Worm (Caenorhabditis elegans) whole organism, L1 larva: ENCODE measurements around the gene col-185.
A peak's percentile ranks its signal among the peaks of the same experiment; 100 is the strongest.

Source experiments
- C16A3.4 ChIP-seq: fragments of 150-350 bp; optimal IDR thresholded peaks from 2 replicates; lab custom pipeline; 2014; ENCODE audit warnings: missing biosample characterization, missing genetic modification characterization
- F16B12.6 ChIP-seq: fragments of 150-350 bp; optimal IDR thresholded peaks from 2 replicates; lab custom pipeline; 2014; ENCODE audit warnings: missing biosample characterization, missing genetic modification characterization
- Y116A8C.19 ChIP-seq: sonication (generic microtip); optimal IDR thresholded peaks from 2 replicates; lab custom pipeline; 2016; ENCODE audit warnings: missing compliant biosample characterization, missing genetic modification characterization, borderline replicate concordance
- aly-2 ChIP-seq: fragments of 150-350 bp; optimal IDR thresholded peaks from 2 replicates; lab custom pipeline; 2014; ENCODE audit warnings: missing biosample characterization, missing genetic modification characterization
- ama-1 ChIP-seq: fragments of 150-350 bp; optimal IDR thresholded peaks from 2 replicates; lab custom pipeline; 2014
- blmp-1 ChIP-seq: fragments of 150-350 bp; optimal IDR thresholded peaks from 2 replicates; lab custom pipeline; 2014; ENCODE audit warnings: missing biosample characterization, missing genetic modification characterization
- ceh-8 ChIP-seq: fragments of 200-800 bp; sonication (Bioruptor generic); optimal IDR thresholded peaks from 2 replicates; lab custom pipeline; 2018; ENCODE audit warnings: mild to moderate bottlenecking, missing genetic modification characterization, moderate library complexity, missing compliant biosample characterization
- ceh-82 ChIP-seq, 3 experiments: fragments of 150-350 bp in 1 of 3; sonication (generic microtip) in 2 of 3; optimal IDR thresholded peaks; 2 replicates each; lab custom pipeline; 2014 to 2017; ENCODE audit warnings: missing biosample characterization in 3 of 3, missing genetic modification characterization in 3 of 3
- ceh-88 ChIP-seq: fragments of 200-800 bp; sonication (Bioruptor generic); IDR thresholded peaks from 2 replicates; pipeline ENCODE4 v1.3.6; 2022; ENCODE audit warnings: missing genetic modification characterization, missing compliant biosample characterization
- ces-1 ChIP-seq: fragments of 150-350 bp; optimal IDR thresholded peaks from 2 replicates; lab custom pipeline; 2014; ENCODE audit warnings: missing biosample characterization, missing genetic modification reagents, missing genetic modification characterization
- dsc-1 ChIP-seq: sonication (generic microtip); optimal IDR thresholded peaks from 2 replicates; lab custom pipeline; 2016; ENCODE audit warnings: mild to moderate bottlenecking, missing genetic modification characterization, missing compliant biosample characterization
- efl-1 ChIP-seq, 4 experiments: fragments of 150-350 bp; optimal IDR thresholded peaks in 3 of 4; peaks in 1 of 4; 1 replicate in 1 of 4; 2 replicates in 3 of 4; lab custom pipeline; 2014; ENCODE audit warnings: missing biosample characterization in 2 of 4, missing genetic modification characterization in 2 of 4, missing genetic modification reagents in 2 of 4
- efl-3 ChIP-seq: fragments of 200-800 bp; sonication (Bioruptor generic); optimal IDR thresholded peaks from 2 replicates; lab custom pipeline; 2018; ENCODE audit warnings: mild to moderate bottlenecking, missing genetic modification characterization, missing compliant biosample characterization
- egl-13 ChIP-seq: sonication (generic microtip); optimal IDR thresholded peaks from 2 replicates; lab custom pipeline; 2016; ENCODE audit warnings: missing genotype, missing genetic modification reagents, missing genetic modification characterization, missing compliant biosample characterization
- egl-27 ChIP-seq, 2 experiments: fragments of 150-350 bp in 1 of 2; sonication (generic microtip); optimal IDR thresholded peaks; 3 replicates each; lab custom pipeline; 2017 to 2018; ENCODE audit warnings: missing biosample characterization in 2 of 2, missing genetic modification characterization in 2 of 2, missing genetic modification reagents in 2 of 2
- elt-2 ChIP-seq: sonication (generic microtip); optimal IDR thresholded peaks from 2 replicates; lab custom pipeline; 2016; ENCODE audit warnings: missing genetic modification characterization, mild to moderate bottlenecking, inconsistent platforms, missing compliant biosample characterization, missing genetic modification reagents
- elt-3 ChIP-seq, 6 experiments: fragments of 150-350 bp in 1 of 6; sonication (generic microtip); optimal IDR thresholded peaks; 2 replicates each; lab custom pipeline; 2017 to 2018; ENCODE audit warnings: missing biosample characterization in 6 of 6, missing genetic modification characterization in 6 of 6, inconsistent platforms in 1 of 6
- ets-5 ChIP-seq: fragments of 200-800 bp; sonication (Bioruptor generic); IDR thresholded peaks from 2 replicates; pipeline ENCODE4 v1.3.6; 2022; ENCODE audit warnings: missing genetic modification characterization, missing compliant biosample characterization
- fkh-10 ChIP-seq: sonication (generic microtip); optimal IDR thresholded peaks from 2 replicates; lab custom pipeline; 2017; ENCODE audit warnings: missing biosample characterization, missing genetic modification reagents, missing genetic modification characterization
- fkh-4 ChIP-seq: sonication (generic microtip); optimal IDR thresholded peaks from 2 replicates; lab custom pipeline; 2016; ENCODE audit warnings: missing compliant biosample characterization, missing genetic modification characterization, borderline replicate concordance
- fkh-8 ChIP-seq: sonication (generic microtip); optimal IDR thresholded peaks from 2 replicates; lab custom pipeline; 2016; ENCODE audit warnings: mild to moderate bottlenecking, missing genetic modification characterization, missing compliant biosample characterization
- fos-1 ChIP-seq: fragments of 150-350 bp; optimal IDR thresholded peaks from 2 replicates; lab custom pipeline; 2014; ENCODE audit warnings: missing biosample characterization, missing genetic modification characterization
- hlh-17 ChIP-seq: fragments of 200-800 bp; sonication (Bioruptor generic); optimal IDR thresholded peaks from 2 replicates; lab custom pipeline; 2018; ENCODE audit warnings: missing genetic modification characterization, mild to moderate bottlenecking, missing compliant biosample characterization, moderate library complexity, borderline replicate concordance
- isw-1 ChIP-seq: fragments of 200-800 bp; sonication (Bioruptor generic); IDR thresholded peaks from 2 replicates; pipeline ENCODE4 v1.3.6; 2022; ENCODE audit warnings: missing genetic modification characterization, missing compliant biosample characterization
- lin-13 ChIP-seq: fragments of 150-350 bp; optimal IDR thresholded peaks from 2 replicates; lab custom pipeline; 2014; ENCODE audit warnings: missing biosample characterization, missing genetic modification reagents, missing genetic modification characterization
- lin-14 ChIP-seq: fragments of 200-800 bp; sonication (Bioruptor generic); optimal IDR thresholded peaks from 2 replicates; lab custom pipeline; 2018; ENCODE audit warnings: mild to moderate bottlenecking, missing genetic modification characterization, moderate library complexity, missing compliant biosample characterization
- lin-35 ChIP-seq, 2 experiments: fragments of 150-350 bp; optimal IDR thresholded peaks; 2 replicates each; lab custom pipeline; 2014; ENCODE audit warnings: missing biosample characterization in 2 of 2, missing genetic modification characterization in 2 of 2, missing genetic modification reagents in 2 of 2
- lin-39 ChIP-seq: fragments of 150-350 bp; optimal IDR thresholded peaks from 2 replicates; lab custom pipeline; 2014; ENCODE audit warnings: missing biosample characterization, missing genetic modification reagents, missing genetic modification characterization
- lsy-2 ChIP-seq, 2 experiments: fragments of 150-350 bp; optimal IDR thresholded peaks; 2 replicates each; lab custom pipeline; 2014; ENCODE audit warnings: missing biosample characterization in 2 of 2, missing genetic modification characterization in 2 of 2
- mdl-1 ChIP-seq, 2 experiments: fragments of 150-350 bp; optimal IDR thresholded peaks; 2 replicates each; lab custom pipeline; 2014 to 2017; ENCODE audit warnings: missing biosample characterization in 2 of 2, missing genetic modification characterization in 2 of 2, inconsistent platforms in 1 of 2
- mef-2 ChIP-seq: fragments of 150-350 bp; optimal IDR thresholded peaks from 2 replicates; lab custom pipeline; 2014; ENCODE audit warnings: missing biosample characterization, missing genetic modification characterization
- mep-1 ChIP-seq: fragments of 150-350 bp; optimal IDR thresholded peaks from 2 replicates; lab custom pipeline; 2014; ENCODE audit warnings: missing biosample characterization, missing genetic modification characterization
- nhr-11 ChIP-seq: fragments of 150-350 bp; optimal IDR thresholded peaks from 2 replicates; lab custom pipeline; 2014; ENCODE audit warnings: missing biosample characterization, missing genetic modification characterization
- nhr-19 ChIP-seq: fragments of 200-800 bp; sonication (Bioruptor generic); conservative IDR thresholded peaks from 2 replicates; pipeline ENCODE4 v1.3.6; 2022; ENCODE audit warnings: missing genetic modification characterization, missing compliant biosample characterization
- nhr-47 ChIP-seq: sonication (generic microtip); optimal IDR thresholded peaks from 2 replicates; lab custom pipeline; 2016; ENCODE audit warnings: mild to moderate bottlenecking, missing genetic modification characterization, moderate library complexity, missing compliant biosample characterization
- nhr-77 ChIP-seq: fragments of 150-350 bp; optimal IDR thresholded peaks from 2 replicates; lab custom pipeline; 2014; ENCODE audit warnings: missing biosample characterization, missing genetic modification characterization
- nhr-85 ChIP-seq: sonication (generic microtip); peaks from one replicate; lab custom pipeline; 2016; ENCODE audit warnings: missing genetic modification characterization, inconsistent platforms, missing compliant biosample characterization
- pag-3 ChIP-seq: sonication (generic microtip); optimal IDR thresholded peaks from 2 replicates; lab custom pipeline; 2017; ENCODE audit warnings: missing genetic modification characterization, mild to moderate bottlenecking, missing compliant biosample characterization, antibody characterized with exemption, borderline replicate concordance; ENCODE audit not compliant: insufficient read depth
- pqm-1 ChIP-seq: sonication (generic microtip); optimal IDR thresholded peaks from 3 replicates; lab custom pipeline; 2017; ENCODE audit warnings: missing biosample characterization, missing genetic modification characterization
- skn-1 ChIP-seq: fragments of 150-350 bp; optimal IDR thresholded peaks from 2 replicates; lab custom pipeline; 2014; ENCODE audit warnings: missing biosample characterization, missing genetic modification characterization
- snu-23 ChIP-seq: sonication (generic microtip); optimal IDR thresholded peaks from 2 replicates; lab custom pipeline; 2016; ENCODE audit warnings: missing genetic modification characterization, missing compliant biosample characterization
- sox-4 ChIP-seq: sonication (generic microtip); optimal IDR thresholded peaks from 2 replicates; lab custom pipeline; 2016; ENCODE audit warnings: missing genetic modification characterization, missing compliant biosample characterization
- sup-37 ChIP-seq: fragments of 200-800 bp; sonication (Bioruptor generic); optimal IDR thresholded peaks from 2 replicates; lab custom pipeline; 2018; ENCODE audit warnings: mild to moderate bottlenecking, missing genetic modification characterization, missing compliant biosample characterization
- tlp-1 ChIP-seq: fragments of 150-350 bp; optimal IDR thresholded peaks from 2 replicates; lab custom pipeline; 2014; ENCODE audit warnings: missing biosample characterization, missing genetic modification characterization
- unc-130 ChIP-seq: fragments of 150-350 bp; optimal IDR thresholded peaks from 2 replicates; lab custom pipeline; 2017; ENCODE audit warnings: missing biosample characterization, missing genetic modification characterization, inconsistent platforms
- unc-30 ChIP-seq: sonication (generic microtip); optimal IDR thresholded peaks from 2 replicates; lab custom pipeline; 2017; ENCODE audit warnings: missing biosample characterization, missing genetic modification characterization
- unc-62 ChIP-seq: fragments of 150-350 bp; optimal IDR thresholded peaks from 2 replicates; lab custom pipeline; 2014; ENCODE audit warnings: missing biosample characterization, missing genetic modification reagents, missing genetic modification characterization
- unc-86 ChIP-seq: sonication (generic microtip); optimal IDR thresholded peaks from 2 replicates; lab custom pipeline; 2016; ENCODE audit warnings: missing genetic modification characterization, missing compliant biosample characterization
- vab-15 ChIP-seq: sonication (generic microtip); optimal IDR thresholded peaks from 2 replicates; lab custom pipeline; 2017; ENCODE audit warnings: missing genotype, mild to moderate bottlenecking, missing genetic modification characterization, missing compliant biosample characterization
- zag-1 ChIP-seq: fragments of 150-350 bp; optimal IDR thresholded peaks from 2 replicates; lab custom pipeline; 2014; ENCODE audit warnings: missing biosample characterization, missing genetic modification characterization
- zip-4 ChIP-seq: fragments of 200-800 bp; sonication (Bioruptor generic); optimal IDR thresholded peaks from 2 replicates; lab custom pipeline; 2018; ENCODE audit warnings: mild to moderate bottlenecking, missing genetic modification characterization, moderate library complexity, missing compliant biosample characterization
- ztf-11 ChIP-seq, 2 experiments: sonication (generic microtip); optimal IDR thresholded peaks; 2 replicates each; lab custom pipeline; 2016 to 2017; ENCODE audit warnings: missing genetic modification characterization in 2 of 2, missing biosample characterization in 1 of 2, missing compliant biosample characterization in 1 of 2
- ztf-4 ChIP-seq: fragments of 150-350 bp; optimal IDR thresholded peaks from 2 replicates; lab custom pipeline; 2014; ENCODE audit warnings: missing biosample characterization, missing genetic modification characterization

The col-185 gene

ce11 chrX:13511796-13512195, 899 bp upstream of the col-185 start (continued):
- no peak for TF ChIP-seq unc-130
- no peak for TF ChIP-seq Y116A8C.19 (tag; lab: Kevin White, UChicago)
- peak; percentile 76 for TF ChIP-seq nhr-47 (tag; lab: Kevin White, UChicago)
- TF ChIP-seq lin-35 (GFP tag; optimal IDR thresholded peaks at IDR 0.05; lab: Kevin White, UChicago), result peak; percentile 27 to 54
- TF ChIP-seq mep-1 (tag; lab: Kevin White, UChicago), result peak; percentile 50
- TF ChIP-seq nhr-85 (tag; lab: Kevin White, UChicago), result peak; percentile 62
- TF ChIP-seq fkh-4 (tag; lab: Kevin White, UChicago), result no peak
- TF ChIP-seq skn-1 (tag; lab: Kevin White, UChicago), result peak; percentile 31
- peak; percentile 59 for TF ChIP-seq nhr-19 (GFP tag; lab: Robert Waterston, UW)
- TF ChIP-seq nhr-77 (tag; lab: Kevin White, UChicago), result no peak
- peak; percentile 59 for TF ChIP-seq lin-14
- TF ChIP-seq sup-37 (GFP tag; lab: Kevin White, UChicago), result no peak
- TF ChIP-seq dsc-1, result peak; percentile 67
- TF ChIP-seq ceh-8 (GFP tag; lab: Kevin White, UChicago), result no peak
- TF ChIP-seq ceh-82 (tag; optimal IDR thresholded peaks at IDR 0.05; lab: Kevin White, UChicago), result peak in 2 of 3 experiments; percentile 6 to 46
- TF ChIP-seq zag-1 (tag; lab: Kevin White, UChicago), result no peak
- TF ChIP-seq unc-30 (tag; lab: Kevin White, UChicago), result no peak
- TF ChIP-seq isw-1 (GFP tag; lab: Robert Waterston, UW), result no peak; the same call in 1 of the 2 replicates
- no peak for TF ChIP-seq aly-2 (tag; lab: Kevin White, UChicago)
- TF ChIP-seq ama-1 (lab: Kevin White, UChicago), result no peak
- TF ChIP-seq ets-5 (GFP tag; lab: Robert Waterston, UW), result no peak
- TF ChIP-seq fkh-8 (tag; lab: Kevin White, UChicago), result no peak
- TF ChIP-seq mef-2, result no peak
- no peak for TF ChIP-seq nhr-11
- TF ChIP-seq egl-13 (tag; lab: Kevin White, UChicago), result no peak
- peak; percentile 34 for TF ChIP-seq unc-86 (tag; lab: Kevin White, UChicago)
- TF ChIP-seq efl-1 (optimal IDR thresholded peaks at IDR 0.05; lab: Kevin White, UChicago), result peak; percentile 5 to 11
- TF ChIP-seq efl-1 (GFP tag; optimal IDR thresholded peaks at IDR 0.05 in 1 of 2; lab: Kevin White, UChicago), result peak in 1 of 2 experiments; percentile 92
- TF ChIP-seq efl-3 (GFP tag; lab: Kevin White, UChicago), result no peak
- TF ChIP-seq fos-1, result peak; percentile 56
- TF ChIP-seq sox-4 (tag; lab: Kevin White, UChicago), result no peak
- TF ChIP-seq ztf-11 (tag; optimal IDR thresholded peaks at IDR 0.05; lab: Kevin White, UChicago), result peak in 1 of 2 experiments; percentile 32
- TF ChIP-seq ceh-88 (GFP tag; lab: Robert Waterston, UW), result no peak
- TF ChIP-seq mdl-1 (tag; optimal IDR thresholded peaks at IDR 0.05; lab: Kevin White, UChicago), result peak in 1 of 2 experiments; percentile 55
- no peak for TF ChIP-seq lin-13 (GFP tag; lab: Kevin White, UChicago)
- no peak for TF ChIP-seq unc-62 (GFP tag; lab: Kevin White, UChicago)
- TF ChIP-seq snu-23 (GFP tag; lab: Kevin White, UChicago), result peak; percentile 79
- no peak for TF ChIP-seq vab-15 (tag; lab: Kevin White, UChicago)
- no peak for TF ChIP-seq fkh-10 (GFP tag; lab: Kevin White, UChicago)
- TF ChIP-seq blmp-1 (tag; lab: Kevin White, UChicago), result peak; percentile 16
- TF ChIP-seq lsy-2 (tag; optimal IDR thresholded peaks at IDR 0.05; lab: Kevin White, UChicago), result peak; percentile 23 to 54
- no peak for TF ChIP-seq zip-4 (GFP tag; lab: Kevin White, UChicago)
- TF ChIP-seq ztf-4 (tag; lab: Kevin White, UChicago), result no peak
- no peak for TF ChIP-seq tlp-1
- no peak for TF ChIP-seq hlh-17 (GFP tag; lab: Kevin White, UChicago)
- no peak for TF ChIP-seq lin-39
- no peak for TF ChIP-seq ces-1
- no peak for TF ChIP-seq F16B12.6 (tag; lab: Kevin White, UChicago)
- TF ChIP-seq pag-3 (tag; lab: Kevin White, UChicago), result no peak
- TF ChIP-seq pqm-1 (tag; lab: Kevin White, UChicago), result no peak
- TF ChIP-seq elt-3 (tag; optimal IDR thresholded peaks at IDR 0.05; lab: Kevin White, UChicago), result peak in 2 of 6 experiments; percentile 17 to 25
- peak; percentile 68 for TF ChIP-seq C16A3.4 (tag; lab: Kevin White, UChicago)
- no peak for TF ChIP-seq elt-2 (tag; lab: Kevin White, UChicago)
- no peak for TF ChIP-seq egl-27 (tag; optimal IDR thresholded peaks at IDR 0.05; lab: Kevin White, UChicago)
